Fruit fly (Drosophila melanogaster) whole organism, prepupa: ENCODE results near the gene CG34258.

Experiments
- CG3919 ChIP-seq: fragments of 200-800 bp; sonication (Bioruptor generic); optimal IDR thresholded peaks from 3 replicates; lab custom pipeline; 2016; ENCODE audit warnings: missing biosample characterization, missing genetic modification characterization
- CG6808 ChIP-seq: fragments of 200-800 bp; sonication (Bioruptor generic); optimal IDR thresholded peaks from 3 replicates; lab custom pipeline; 2017; ENCODE audit warnings: missing biosample characterization, missing genetic modification characterization, mild to moderate bottlenecking, moderate library complexity, missing genetic modification reagents
- CG8119 ChIP-seq: fragments of 200-800 bp; sonication (Bioruptor generic); IDR thresholded peaks from 3 replicates; pipeline ENCODE4 v1.3.6; 2022; ENCODE audit warnings: missing biosample characterization, missing genetic modification characterization
- Sox15 ChIP-seq: fragments of 200-800 bp; sonication (Bioruptor generic); optimal IDR thresholded peaks from 3 replicates; lab custom pipeline; 2016; ENCODE audit warnings: missing biosample characterization, missing genetic modification characterization

dm6 chr3L:19979592-19979991 lies 27.8 kb upstream of the CG34258 start, which contains the start of gene CG14182:
- no peak for TF ChIP-seq CG8119 (GFP tag; lab: Robert Waterston, UW)
- TF ChIP-seq Sox15 (GFP tag; lab: Kevin White, UChicago), result no peak
- no peak for TF ChIP-seq CG3919 (GFP tag; lab: Kevin White, UChicago)
- TF ChIP-seq CG6808 (GFP tag; lab: Kevin White, UChicago), result no peak
